Fruit fly (Drosophila melanogaster) whole organism, embryonic: ENCODE measurements around the gene Lgr1.

Experiments
- Ada2b ChIP-seq: fragments of 200-800 bp; sonication (Bioruptor generic); IDR thresholded peaks from 2 replicates; pipeline ENCODE4 v1.3.6; 2022; ENCODE audit warnings: missing biosample characterization, missing genetic modification characterization
- Atf3 ChIP-seq: fragments of 200-800 bp; sonication (Bioruptor generic); optimal IDR thresholded peaks from 3 replicates; lab custom pipeline; 2016; ENCODE audit warnings: missing biosample characterization, missing genetic modification characterization
- CG10209 ChIP-seq: fragments of 200-800 bp; sonication (Bioruptor generic); optimal IDR thresholded peaks from 3 replicates; lab custom pipeline; 2017; ENCODE audit warnings: missing biosample characterization, mild to moderate bottlenecking, missing genetic modification characterization, missing genetic modification reagents
- CG10274 ChIP-seq: fragments of 200-800 bp; sonication (Bioruptor generic); optimal IDR thresholded peaks from 3 replicates; lab custom pipeline; 2017; ENCODE audit warnings: missing biosample characterization, mild to moderate bottlenecking, missing genetic modification characterization
- CG10543 ChIP-seq: fragments of 200-800 bp; sonication (Bioruptor generic); optimal IDR thresholded peaks from 3 replicates; lab custom pipeline; 2017; ENCODE audit warnings: missing biosample characterization, mild to moderate bottlenecking, missing genetic modification characterization, moderate library complexity
- CG10654 ChIP-seq: fragments of 200-800 bp; sonication (Bioruptor generic); optimal IDR thresholded peaks from 2 replicates; lab custom pipeline; 2016; ENCODE audit warnings: missing biosample characterization, missing genetic modification characterization
- CG10959 ChIP-seq: fragments of 200-800 bp; sonication (Bioruptor generic); IDR thresholded peaks from 2 replicates; pipeline ENCODE4 v1.3.6; 2022; ENCODE audit warnings: missing biosample characterization, missing genetic modification characterization
- CG11695 ChIP-seq: fragments of 200-800 bp; sonication (Bioruptor generic); IDR thresholded peaks from 3 replicates; pipeline ENCODE4 v1.3.6; 2022; ENCODE audit warnings: missing biosample characterization, missing genetic modification characterization
- CG12155 ChIP-seq: fragments of 200-800 bp; sonication (Bioruptor generic); optimal IDR thresholded peaks from 3 replicates; lab custom pipeline; 2016; ENCODE audit warnings: missing biosample characterization, missing genetic modification characterization
- CG13123 ChIP-seq: fragments of 200-800 bp; sonication (Bioruptor generic); optimal IDR thresholded peaks from 2 replicates; lab custom pipeline; 2016; ENCODE audit warnings: missing biosample characterization, missing genetic modification characterization
- CG14965 ChIP-seq: fragments of 200-800 bp; sonication (Bioruptor generic); optimal IDR thresholded peaks from 2 replicates; lab custom pipeline; 2016; ENCODE audit warnings: missing biosample characterization, missing genetic modification characterization, borderline replicate concordance
- CG1603 ChIP-seq: fragments of 200-800 bp; sonication (Bioruptor generic); optimal IDR thresholded peaks from 2 replicates; lab custom pipeline; 2019; ENCODE audit warnings: missing biosample characterization, mild to moderate bottlenecking, missing genetic modification characterization, moderate library complexity
- CG16815 ChIP-seq: fragments of 200-800 bp; sonication (Bioruptor generic); optimal IDR thresholded peaks from 3 replicates; lab custom pipeline; 2017; ENCODE audit warnings: missing biosample characterization, mild to moderate bottlenecking, missing genetic modification characterization
- CG17568 ChIP-seq: fragments of 200-800 bp; sonication (Bioruptor generic); optimal IDR thresholded peaks from 2 replicates; lab custom pipeline; 2018; ENCODE audit warnings: missing biosample characterization, mild to moderate bottlenecking, missing genetic modification characterization, moderate library complexity
- CG1832 ChIP-seq: fragments of 200-800 bp; sonication (Bioruptor generic); optimal IDR thresholded peaks from 2 replicates; lab custom pipeline; 2017; ENCODE audit warnings: missing biosample characterization, mild to moderate bottlenecking, missing genetic modification characterization, inconsistent platforms
- CG18619 ChIP-seq: fragments of 200-800 bp; sonication (Bioruptor generic); optimal IDR thresholded peaks from 3 replicates; lab custom pipeline; 2017; ENCODE audit warnings: missing biosample characterization, mild to moderate bottlenecking, missing genetic modification characterization
- CG2712 ChIP-seq: fragments of 200-800 bp; optimal IDR thresholded peaks from 3 replicates; lab custom pipeline; 2019; ENCODE audit warnings: missing biosample characterization, mild to moderate bottlenecking, missing genetic modification characterization, moderate library complexity
- CG30403 ChIP-seq: fragments of 200-800 bp; sonication (Bioruptor generic); optimal IDR thresholded peaks from 3 replicates; lab custom pipeline; 2016; ENCODE audit warnings: missing biosample characterization, missing genetic modification characterization
- CG43689 ChIP-seq: fragments of 200-800 bp; sonication (Bioruptor generic); IDR thresholded peaks from 2 replicates; pipeline ENCODE4 v1.3.6; 2022; ENCODE audit warnings: missing biosample characterization, missing genetic modification characterization
- CG4730 ChIP-seq: fragments of 200-800 bp; sonication (Bioruptor generic); IDR thresholded peaks from 2 replicates; pipeline ENCODE4 v1.3.6; 2022; ENCODE audit warnings: missing biosample characterization, missing genetic modification characterization
- CG4820 ChIP-seq: fragments of 200-800 bp; sonication (Bioruptor generic); optimal IDR thresholded peaks from 3 replicates; lab custom pipeline; 2016; ENCODE audit warnings: missing biosample characterization, missing genetic modification characterization
- CG6254 ChIP-seq: fragments of 200-800 bp; sonication (Bioruptor generic); optimal IDR thresholded peaks from 3 replicates; lab custom pipeline; 2017; ENCODE audit warnings: mild to moderate bottlenecking, missing biosample characterization, missing genetic modification reagents, missing genetic modification characterization
- CG6683 ChIP-seq: fragments of 200-800 bp; sonication (Bioruptor generic); optimal IDR thresholded peaks from 2 replicates; lab custom pipeline; 2017; ENCODE audit warnings: missing biosample characterization, mild to moderate bottlenecking, missing genetic modification characterization, missing genetic modification reagents
- CG6689 ChIP-seq: fragments of 200-800 bp; sonication (Bioruptor generic); IDR thresholded peaks from 2 replicates; pipeline ENCODE4 v1.3.6; 2022; ENCODE audit warnings: missing biosample characterization, missing genetic modification characterization
- CG8089 ChIP-seq: fragments of 200-800 bp; sonication (Bioruptor generic); optimal IDR thresholded peaks from 3 replicates; lab custom pipeline; 2016; ENCODE audit warnings: missing biosample characterization, missing genetic modification characterization
- CG8290 ChIP-seq, 3 experiments: fragments of 200-800 bp; sonication (Bioruptor generic); optimal IDR thresholded peaks; 2 replicates each; lab custom pipeline; 2016 to 2019; ENCODE audit warnings: missing biosample characterization in 3 of 3, missing genetic modification characterization in 3 of 3, mild to moderate bottlenecking in 2 of 3, moderate library complexity in 1 of 3
- D19B ChIP-seq: fragments of 200-800 bp; sonication (Bioruptor generic); optimal IDR thresholded peaks from 2 replicates; lab custom pipeline; 2017; ENCODE audit warnings: missing biosample characterization, mild to moderate bottlenecking, missing genetic modification characterization
- Dad ChIP-seq: fragments of 200-800 bp; sonication (Bioruptor generic); optimal IDR thresholded peaks from 3 replicates; lab custom pipeline; 2016; ENCODE audit warnings: missing biosample characterization, missing genetic modification characterization
- Dbx ChIP-seq: fragments of 200-800 bp; sonication (Bioruptor generic); IDR thresholded peaks from 3 replicates; pipeline ENCODE4 v1.3.6; 2022; ENCODE audit warnings: missing biosample characterization, missing genetic modification characterization
- Dip2 ChIP-seq: fragments of 200-800 bp; sonication (Bioruptor generic); IDR thresholded peaks from 2 replicates; pipeline ENCODE4 v1.3.6; 2022; ENCODE audit warnings: missing biosample characterization, missing genetic modification characterization
- HLH3B ChIP-seq: fragments of 200-800 bp; sonication (Bioruptor generic); IDR thresholded peaks from 2 replicates; pipeline ENCODE4 v1.3.6; 2022; ENCODE audit warnings: missing biosample characterization, missing genetic modification characterization
- HLHmδ ChIP-seq: fragments of 200-800 bp; sonication (Bioruptor generic); optimal IDR thresholded peaks from 2 replicates; lab custom pipeline; 2018; ENCODE audit warnings: missing biosample characterization, mild to moderate bottlenecking, missing genetic modification characterization, moderate library complexity
- HmgZ ChIP-seq: fragments of 200-800 bp; sonication (Bioruptor generic); optimal IDR thresholded peaks from 2 replicates; lab custom pipeline; 2018; ENCODE audit warnings: missing biosample characterization, mild to moderate bottlenecking, missing genetic modification characterization
- Lpt ChIP-seq: fragments of >200 bp; optimal IDR thresholded peaks from 2 replicates; lab custom pipeline; 2018; ENCODE audit warnings: missing biosample characterization, missing genetic modification characterization
- Sox102F ChIP-seq: fragments of 200-800 bp; sonication (Bioruptor generic); optimal IDR thresholded peaks from 2 replicates; lab custom pipeline; 2018; ENCODE audit warnings: missing biosample characterization, mild to moderate bottlenecking, missing genetic modification characterization, moderate library complexity
- YL-1 ChIP-seq: fragments of 200-800 bp; sonication (Bioruptor generic); optimal IDR thresholded peaks from 3 replicates; lab custom pipeline; 2017; ENCODE audit warnings: missing biosample characterization, mild to moderate bottlenecking, missing genetic modification characterization
- ab ChIP-seq: fragments of 200-800 bp; sonication (Bioruptor generic); optimal IDR thresholded peaks from 2 replicates; lab custom pipeline; 2016; ENCODE audit warnings: missing biosample characterization, missing genetic modification characterization
- ap ChIP-seq: fragments of 200-800 bp; sonication (Bioruptor generic); IDR thresholded peaks from 2 replicates; pipeline ENCODE4 v1.3.6; 2022; ENCODE audit warnings: missing biosample characterization, missing genetic modification characterization
- bbx ChIP-seq: fragments of 200-800 bp; sonication (Bioruptor generic); IDR thresholded peaks from 2 replicates; pipeline ENCODE4 v1.3.6; 2022; ENCODE audit warnings: missing biosample characterization, missing genetic modification characterization; ENCODE audit not compliant: partially characterized antibody
- bsh ChIP-seq, 2 experiments: fragments of 200-800 bp; sonication (Bioruptor generic); optimal IDR thresholded peaks; 2 replicates each; lab custom pipeline; 2017 to 2018; ENCODE audit warnings: mild to moderate bottlenecking in 2 of 2, missing biosample characterization in 2 of 2, missing genetic modification characterization in 2 of 2, moderate library complexity in 1 of 2
- ci ChIP-seq: fragments of 200-800 bp; sonication (Bioruptor generic); IDR thresholded peaks from 3 replicates; pipeline ENCODE4 v1.3.6; 2022; ENCODE audit warnings: missing biosample characterization, missing genetic modification characterization
- crp ChIP-seq, 2 experiments: fragments of 200-800 bp; sonication (Bioruptor generic); optimal IDR thresholded peaks; 2 replicates in 1 of 2; 3 replicates in 1 of 2; lab custom pipeline; 2017; ENCODE audit warnings: missing biosample characterization in 2 of 2, missing genetic modification characterization in 2 of 2, mild to moderate bottlenecking in 1 of 2, moderate library complexity in 1 of 2
- dm ChIP-seq: fragments of 200-800 bp; sonication (Bioruptor generic); optimal IDR thresholded peaks from 3 replicates; lab custom pipeline; 2016; ENCODE audit warnings: missing biosample characterization, missing genetic modification characterization
- lilli ChIP-seq: fragments of 200-800 bp; sonication (Bioruptor generic); optimal IDR thresholded peaks from 3 replicates; lab custom pipeline; 2016; ENCODE audit warnings: missing biosample characterization, missing genetic modification characterization
- luna ChIP-seq: fragments of 200-800 bp; sonication (Bioruptor generic); optimal IDR thresholded peaks from 2 replicates; lab custom pipeline; 2016; ENCODE audit warnings: missing biosample characterization, missing genetic modification characterization
- nom ChIP-seq: fragments of 200-800 bp; sonication (Bioruptor generic); optimal IDR thresholded peaks from 2 replicates; lab custom pipeline; 2017; ENCODE audit warnings: missing biosample characterization, missing genetic modification characterization, mild to moderate bottlenecking, moderate library complexity, missing genetic modification reagents
- phol ChIP-seq: fragments of 200-800 bp; sonication (Bioruptor generic); optimal IDR thresholded peaks from 3 replicates; lab custom pipeline; 2018; ENCODE audit warnings: missing biosample characterization, mild to moderate bottlenecking, missing genetic modification characterization, moderate library complexity
- sc ChIP-seq, 3 experiments: fragments of >200 bp in 2 of 3; fragments of 200-800 bp in 1 of 3; sonication (Bioruptor generic) in 1 of 3; optimal IDR thresholded peaks; 2 replicates in 2 of 3; 3 replicates in 1 of 3; lab custom pipeline; 2017; ENCODE audit warnings: mild to moderate bottlenecking in 1 of 3, missing biosample characterization in 1 of 3, missing genetic modification characterization in 1 of 3, missing genetic modification reagents in 1 of 3
- shn ChIP-seq: fragments of 200-800 bp; sonication (Bioruptor generic); optimal IDR thresholded peaks from 3 replicates; lab custom pipeline; 2016; ENCODE audit warnings: missing biosample characterization, missing genetic modification characterization
- zf30C ChIP-seq: fragments of 200-800 bp; sonication (Bioruptor generic); optimal IDR thresholded peaks from 3 replicates; lab custom pipeline; 2018; ENCODE audit warnings: missing biosample characterization, mild to moderate bottlenecking, missing genetic modification characterization

The Lgr1 gene

DNA sequence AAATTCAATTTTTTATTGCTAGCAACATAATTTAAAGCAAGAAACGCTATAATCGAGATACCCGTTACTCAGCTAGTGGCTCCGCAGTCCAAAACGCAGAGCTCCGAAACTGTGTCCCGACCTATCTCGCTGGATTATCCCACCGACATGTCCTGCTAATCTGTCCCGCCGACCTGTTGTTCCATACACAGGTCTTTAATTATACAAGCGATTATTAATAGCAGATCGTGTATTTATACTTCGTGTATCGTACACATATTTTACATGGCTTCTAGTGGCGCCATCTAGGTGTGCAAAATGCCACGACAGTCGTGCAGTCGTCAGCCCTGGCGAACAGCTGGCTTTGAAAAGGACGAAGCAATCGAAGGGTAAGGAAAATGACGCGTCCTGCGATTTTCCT, 7.7 kb downstream of the Lgr1 start, which contains the start of gene CG14321 (continued):
- TF ChIP-seq CG16815 (GFP tag; lab: Kevin White, UChicago) (no peak), CG6254 (GFP tag; lab: Kevin White, UChicago) (no peak), zf30C (GFP tag; lab: Kevin White, UChicago) (no peak), CG11695 (no peak), Dip2 (GFP tag; lab: Robert Waterston, UW) (peak; percentile 92), CG6683 (no peak), ap (GFP tag; lab: Robert Waterston, UW) (no peak), sc (optimal IDR thresholded peaks at IDR 0.05; lab: Kevin White, UChicago) (no peak), sc (GFP tag; optimal IDR thresholded peaks at IDR 0.05; lab: Kevin White, UChicago) (no peak), bbx (peak; percentile 65; the same call in 1 of the 2 replicates), HLH3B (GFP tag; lab: Robert Waterston, UW) (0 out of 2 replicates have a peak, but pooled peaks have one; percentile 22), ci (no peak), D19B (GFP tag; lab: Kevin White, UChicago) (no peak), bsh (GFP tag; optimal IDR thresholded peaks at IDR 0.05; lab: Kevin White, UChicago) (no peak), CG13123 (GFP tag; lab: Kevin White, UChicago) (no peak), Dbx (peak; percentile 35; the same call in 1 of the 3 replicates), CG18619 (GFP tag; lab: Kevin White, UChicago) (no peak), Lpt (GFP tag; lab: Kevin White, UChicago) (no peak), Ada2b (GFP tag; lab: Robert Waterston, UW) (no peak), HLHmδ (GFP tag; lab: Kevin White, UChicago) (no peak), CG6689 (GFP tag; lab: Robert Waterston, UW) (no peak), nom (GFP tag; lab: Kevin White, UChicago) (no peak), CG1832 (GFP tag; lab: Kevin White, UChicago) (no peak), CG1603 (peak; percentile 40), CG4820 (no peak), CG10274 (no peak), shn (GFP tag; lab: Kevin White, UChicago) (no peak), Sox102F (GFP tag; lab: Kevin White, UChicago) (no peak), CG2712 (tag; lab: Kevin White, UChicago) (no peak), ab (GFP tag; lab: Kevin White, UChicago) (no peak), luna (GFP tag; lab: Kevin White, UChicago) (no peak), crp (GFP tag; optimal IDR thresholded peaks at IDR 0.05; lab: Kevin White, UChicago) (peak; percentile 40 to 86), CG10959 (GFP tag; lab: Robert Waterston, UW) (0 out of 2 replicates have a peak, but pooled peaks have one; percentile 13), CG4730 (GFP tag; lab: Robert Waterston, UW) (no peak), lilli (GFP tag; lab: Kevin White, UChicago) (no peak), YL-1 (GFP tag; lab: Kevin White, UChicago) (no peak), CG17568 (no peak), dm (GFP tag; lab: Kevin White, UChicago) (no peak), CG8089 (GFP tag; lab: Kevin White, UChicago) (no peak), CG8290 (GFP tag; optimal IDR thresholded peaks at IDR 0.05; lab: Kevin White, UChicago) (no peak), CG8290 (tag; optimal IDR thresholded peaks at IDR 0.05; lab: Kevin White, UChicago) (peak in 1 of 2 experiments; percentile 35), Atf3 (GFP tag; lab: Kevin White, UChicago) (no peak), CG10209 (GFP tag; lab: Kevin White, UChicago) (no peak), phol (tag; lab: Kevin White, UChicago) (peak; percentile 31), Dad (GFP tag; lab: Kevin White, UChicago) (no peak), CG10654 (no peak), CG12155 (GFP tag; lab: Kevin White, UChicago) (no peak), CG14965 (no peak), HmgZ (no peak), CG10543 (GFP tag; lab: Kevin White, UChicago) (no peak), CG30403 (GFP tag; lab: Kevin White, UChicago) (no peak), CG43689 (no peak)
